Worm (Caenorhabditis elegans) whole organism, late embryonic: ENCODE measurements around the gene scl-19.

Experiments used
- F13H6.1 ChIP-seq: sonication (generic microtip); optimal IDR thresholded peaks from 2 replicates; lab custom pipeline; 2016; ENCODE audit warnings: missing genetic modification characterization, missing compliant biosample characterization
- ama-1 ChIP-seq: fragments of 150-350 bp; optimal IDR thresholded peaks from 2 replicates; lab custom pipeline; 2014
- ceh-14 ChIP-seq: sonication (generic microtip); optimal IDR thresholded peaks from 2 replicates; lab custom pipeline; 2016; ENCODE audit warnings: missing genotype, missing genetic modification characterization, missing compliant biosample characterization
- dve-1 ChIP-seq: sonication (generic microtip); optimal IDR thresholded peaks from 2 replicates; lab custom pipeline; 2017; ENCODE audit warnings: antibody characterized with exemption, mild to moderate bottlenecking, missing genetic modification characterization, missing compliant biosample characterization
- elt-2 ChIP-seq: sonication (generic microtip); optimal IDR thresholded peaks from 2 replicates; lab custom pipeline; 2016; ENCODE audit warnings: missing genetic modification reagents, missing genetic modification characterization, missing compliant biosample characterization
- fkh-10 ChIP-seq: fragments of 150-350 bp; optimal IDR thresholded peaks from 2 replicates; lab custom pipeline; 2014; ENCODE audit warnings: missing biosample characterization, missing genetic modification reagents, missing genetic modification characterization
- nhr-11 ChIP-seq: fragments of 150-350 bp; optimal IDR thresholded peaks from 2 replicates; lab custom pipeline; 2014; ENCODE audit warnings: missing biosample characterization, missing genetic modification characterization
- odd-2 ChIP-seq: sonication (generic microtip); optimal IDR thresholded peaks from 2 replicates; lab custom pipeline; 2017; ENCODE audit warnings: antibody characterized with exemption, mild to moderate bottlenecking, missing genetic modification characterization, missing compliant biosample characterization
- pha-4 ChIP-seq: fragments of 150-350 bp; optimal IDR thresholded peaks from 2 replicates; lab custom pipeline; 2018; ENCODE audit warnings: missing biosample characterization, missing genetic modification reagents, missing genetic modification characterization
- rnt-1 ChIP-seq: sonication (generic microtip); optimal IDR thresholded peaks from 2 replicates; lab custom pipeline; 2016; ENCODE audit warnings: missing genetic modification characterization, missing compliant biosample characterization
- sox-4 ChIP-seq: sonication (generic microtip); optimal IDR thresholded peaks from 2 replicates; lab custom pipeline; 2017; ENCODE audit warnings: mild to moderate bottlenecking, missing genetic modification characterization, inconsistent platforms, missing compliant biosample characterization
- tbx-2 ChIP-seq: sonication (generic microtip); optimal IDR thresholded peaks from 2 replicates; lab custom pipeline; 2016; ENCODE audit warnings: missing genetic modification characterization, missing compliant biosample characterization
- unc-42 ChIP-seq: sonication (generic microtip); optimal IDR thresholded peaks from 2 replicates; lab custom pipeline; 2016; ENCODE audit warnings: missing genotype, missing genetic modification characterization, missing compliant biosample characterization
- ztf-16 ChIP-seq: sonication (generic microtip); optimal IDR thresholded peaks from 2 replicates; lab custom pipeline; 2017; ENCODE audit warnings: missing genetic modification characterization, missing compliant biosample characterization

- TF ChIP-seq ceh-14 (tag; lab: Kevin White, UChicago) (no peak), nhr-11 (no peak), odd-2 (tag; lab: Kevin White, UChicago) (no peak), ztf-16 (tag; lab: Kevin White, UChicago) (no peak), pha-4 (tag; lab: Kevin White, UChicago) (no peak), elt-2 (tag; lab: Kevin White, UChicago) (no peak), dve-1 (tag; lab: Kevin White, UChicago) (no peak), fkh-10 (GFP tag; lab: Kevin White, UChicago) (no peak), unc-42 (tag; lab: Kevin White, UChicago) (no peak), rnt-1 (tag; lab: Kevin White, UChicago) (no peak), tbx-2 (tag; lab: Kevin White, UChicago) (no peak), ama-1 (lab: Kevin White, UChicago) (no peak), F13H6.1 (tag; lab: Kevin White, UChicago) (no peak), sox-4 (tag; lab: Kevin White, UChicago) (no peak)
Observed at ce11 chrV:18769902-18770301, 38.1 kb downstream of the scl-19 start.
